Worm (Caenorhabditis elegans): ENCODE measurements around the gene srab-13.

- TF ChIP-seq nhr-11 (tag; optimal IDR thresholded peaks at IDR 0.05) (no peak), tbx-2 (tag; optimal IDR thresholded peaks at IDR 0.05) (no peak), fkh-10 (GFP tag; optimal IDR thresholded peaks at IDR 0.05) (no peak), pqm-1 (tag; optimal IDR thresholded peaks at IDR 0.05) (no peak), ceh-2 (tag; optimal IDR thresholded peaks at IDR 0.05) (no peak), ztf-16 (tag; optimal IDR thresholded peaks at IDR 0.05) (no peak)
Measured at ce11 chrV:2053509-2053908, 25.8 kb upstream of the srab-13 start, which contains the start of gene comt-5.

Data from whole organism, late embryonic.